Fruit fly (Drosophila melanogaster) whole organism, embryonic: ENCODE results near the gene CG31897.

Experiments used
- BEAF-32 ChIP-seq: fragments of 200-800 bp; sonication (Bioruptor generic); optimal IDR thresholded peaks from 3 replicates; lab custom pipeline; 2017; ENCODE audit warnings: missing biosample characterization, missing genetic modification characterization, mild to moderate bottlenecking, moderate library complexity, missing genetic modification reagents
- C15 ChIP-seq: fragments of 200-800 bp; sonication (Bioruptor generic); IDR thresholded peaks from 3 replicates; pipeline ENCODE4 v1.3.6; 2022; ENCODE audit warnings: missing biosample characterization, missing genetic modification characterization
- CG11247 ChIP-seq: fragments of 200-800 bp; sonication (Bioruptor generic); IDR thresholded peaks from 2 replicates; pipeline ENCODE4 v1.3.6; 2022; ENCODE audit warnings: missing biosample characterization, missing genetic modification characterization
- CG11560 ChIP-seq: fragments of 200-800 bp; sonication (Bioruptor generic); IDR thresholded peaks from 3 replicates; pipeline ENCODE4 v1.3.6; 2022; ENCODE audit warnings: missing biosample characterization, missing genetic modification characterization
- CG12219 ChIP-seq: fragments of 200-800 bp; sonication (Bioruptor generic); optimal IDR thresholded peaks from 3 replicates; lab custom pipeline; 2018; ENCODE audit warnings: missing biosample characterization, mild to moderate bottlenecking, missing genetic modification characterization
- CG12942 ChIP-seq: fragments of 200-800 bp; sonication (Bioruptor generic); optimal IDR thresholded peaks from 3 replicates; lab custom pipeline; 2016; ENCODE audit warnings: missing biosample characterization, missing genetic modification characterization
- CG13123 ChIP-seq: fragments of 200-800 bp; sonication (Bioruptor generic); optimal IDR thresholded peaks from 2 replicates; lab custom pipeline; 2016; ENCODE audit warnings: missing biosample characterization, missing genetic modification characterization
- CG15269 ChIP-seq: fragments of 200-800 bp; sonication (Bioruptor generic); optimal IDR thresholded peaks from 2 replicates; lab custom pipeline; 2018; ENCODE audit warnings: missing biosample characterization, mild to moderate bottlenecking, missing genetic modification characterization, moderate library complexity
- CG15601 ChIP-seq: fragments of 200-800 bp; sonication (Bioruptor generic); optimal IDR thresholded peaks from 3 replicates; lab custom pipeline; 2019; ENCODE audit warnings: missing biosample characterization, mild to moderate bottlenecking, missing genetic modification characterization, moderate library complexity
- CG16779 ChIP-seq: fragments of 200-800 bp; sonication (Bioruptor generic); IDR thresholded peaks from 2 replicates; pipeline ENCODE4 v1.3.6; 2022; ENCODE audit warnings: missing biosample characterization, missing genetic modification characterization
- CG17328 ChIP-seq: fragments of 200-800 bp; sonication (Bioruptor generic); IDR thresholded peaks from 2 replicates; pipeline ENCODE4 v1.3.6; 2022; ENCODE audit warnings: missing biosample characterization, missing genetic modification characterization
- CG2129 ChIP-seq: fragments of 200-800 bp; sonication (Bioruptor generic); IDR thresholded peaks from 2 replicates; pipeline ENCODE4 v1.3.6; 2022; ENCODE audit warnings: missing biosample characterization, missing genetic modification characterization; ENCODE audit not compliant: partially characterized antibody
- CG32767 ChIP-seq: fragments of 200-800 bp; sonication (Bioruptor generic); IDR thresholded peaks from 2 replicates; pipeline ENCODE4 v1.3.6; 2022; ENCODE audit warnings: missing biosample characterization, missing genetic modification characterization
- CG34224 ChIP-seq: fragments of 200-800 bp; sonication (Bioruptor generic); IDR thresholded peaks from 3 replicates; pipeline ENCODE4 v1.3.6; 2022; ENCODE audit warnings: missing biosample characterization, missing genetic modification characterization; ENCODE audit not compliant: partially characterized antibody
- CG4730 ChIP-seq: fragments of 200-800 bp; sonication (Bioruptor generic); IDR thresholded peaks from 2 replicates; pipeline ENCODE4 v1.3.6; 2022; ENCODE audit warnings: missing biosample characterization, missing genetic modification characterization
- CG6254 ChIP-seq: fragments of 200-800 bp; sonication (Bioruptor generic); optimal IDR thresholded peaks from 3 replicates; lab custom pipeline; 2017; ENCODE audit warnings: mild to moderate bottlenecking, missing biosample characterization, missing genetic modification reagents, missing genetic modification characterization
- CG6791 ChIP-seq: fragments of 200-800 bp; sonication (Bioruptor generic); IDR thresholded peaks from 3 replicates; pipeline ENCODE4 v1.3.6; 2022; ENCODE audit warnings: missing biosample characterization, missing genetic modification characterization; ENCODE audit not compliant: partially characterized antibody
- CG7745 ChIP-seq: fragments of 200-800 bp; sonication (Bioruptor generic); optimal IDR thresholded peaks from 2 replicates; lab custom pipeline; 2018; ENCODE audit warnings: missing biosample characterization, mild to moderate bottlenecking, missing genetic modification characterization, moderate library complexity
- CG7839 ChIP-seq: fragments of 200-800 bp; sonication (Bioruptor generic); optimal IDR thresholded peaks from 3 replicates; lab custom pipeline; 2018; ENCODE audit warnings: missing biosample characterization, mild to moderate bottlenecking, missing genetic modification characterization, moderate library complexity
- CG7987 ChIP-seq: fragments of 200-800 bp; sonication (Bioruptor generic); optimal IDR thresholded peaks from 2 replicates; lab custom pipeline; 2018; ENCODE audit warnings: missing biosample characterization, mild to moderate bottlenecking, missing genetic modification characterization, moderate library complexity
- CG8359 ChIP-seq: fragments of 200-800 bp; sonication (Bioruptor generic); optimal IDR thresholded peaks from 2 replicates; lab custom pipeline; 2017; ENCODE audit warnings: missing biosample characterization, mild to moderate bottlenecking, missing genetic modification characterization, borderline replicate concordance
- CG9215 ChIP-seq: fragments of 200-800 bp; sonication (Bioruptor generic); IDR thresholded peaks from 2 replicates; pipeline ENCODE4 v1.3.6; 2022; ENCODE audit warnings: missing biosample characterization, missing genetic modification characterization
- Dad ChIP-seq: fragments of 200-800 bp; sonication (Bioruptor generic); optimal IDR thresholded peaks from 3 replicates; lab custom pipeline; 2016; ENCODE audit warnings: missing biosample characterization, missing genetic modification characterization
- ERR ChIP-seq: fragments of 200-800 bp; sonication (Bioruptor generic); optimal IDR thresholded peaks from 2 replicates; lab custom pipeline; 2016; ENCODE audit warnings: missing biosample characterization, missing genetic modification characterization
- Fer3 ChIP-seq: fragments of 200-800 bp; sonication (Bioruptor generic); optimal IDR thresholded peaks from 2 replicates; lab custom pipeline; 2018; ENCODE audit warnings: missing biosample characterization, mild to moderate bottlenecking, missing genetic modification characterization, moderate library complexity
- Gug ChIP-seq: fragments of 200-800 bp; sonication (Bioruptor generic); IDR thresholded peaks from 4 replicates; pipeline ENCODE4 v1.3.6; 2022; ENCODE audit warnings: missing biosample characterization, missing genetic modification characterization
- H15 ChIP-seq: fragments of 200-800 bp; sonication (Bioruptor generic); IDR thresholded peaks from 3 replicates; pipeline ENCODE4 v1.3.6; 2022; ENCODE audit warnings: missing biosample characterization, missing genetic modification characterization
- HLHmδ ChIP-seq: fragments of 200-800 bp; sonication (Bioruptor generic); optimal IDR thresholded peaks from 2 replicates; lab custom pipeline; 2018; ENCODE audit warnings: missing biosample characterization, mild to moderate bottlenecking, missing genetic modification characterization, moderate library complexity
- Hr51 ChIP-seq, 2 experiments: fragments of 200-800 bp; sonication (Bioruptor generic); optimal IDR thresholded peaks; 2 replicates in 1 of 2; 3 replicates in 1 of 2; lab custom pipeline; 2016 to 2018; ENCODE audit warnings: missing biosample characterization in 2 of 2, missing genetic modification characterization in 2 of 2, mild to moderate bottlenecking in 1 of 2, moderate library complexity in 1 of 2
- MBD-R2 ChIP-seq: fragments of 200-800 bp; sonication (Bioruptor generic); IDR thresholded peaks from 2 replicates; pipeline ENCODE4 v1.3.6; 2022; ENCODE audit warnings: missing biosample characterization, missing genetic modification characterization
- MESR4 ChIP-seq: fragments of 200-800 bp; sonication (Bioruptor generic); optimal IDR thresholded peaks from 2 replicates; lab custom pipeline; 2018; ENCODE audit warnings: missing biosample characterization, mild to moderate bottlenecking, missing genetic modification characterization, moderate library complexity
- NFAT ChIP-seq: fragments of 200-800 bp; sonication (Bioruptor generic); IDR thresholded peaks from 2 replicates; pipeline ENCODE4 v1.3.6; 2022; ENCODE audit warnings: missing biosample characterization, missing genetic modification characterization
- NK7.1 ChIP-seq: fragments of 200-800 bp; sonication (Bioruptor generic); optimal IDR thresholded peaks from 3 replicates; lab custom pipeline; 2016; ENCODE audit warnings: missing biosample characterization, missing genetic modification characterization
- NfI ChIP-seq: fragments of 200-800 bp; sonication (Bioruptor generic); optimal IDR thresholded peaks from 3 replicates; lab custom pipeline; 2018; ENCODE audit warnings: missing biosample characterization, mild to moderate bottlenecking, missing genetic modification characterization, moderate library complexity
- Pdp1 ChIP-seq, 2 experiments: fragments of 200-800 bp; sonication (Bioruptor generic); optimal IDR thresholded peaks; 3 replicates each; lab custom pipeline; 2016; ENCODE audit warnings: missing biosample characterization in 2 of 2, missing genetic modification characterization in 2 of 2, mild to moderate bottlenecking in 1 of 2, moderate library complexity in 1 of 2
- Side ChIP-seq: fragments of 200-800 bp; sonication (Bioruptor generic); optimal IDR thresholded peaks from 2 replicates; lab custom pipeline; 2016; ENCODE audit warnings: missing biosample characterization, missing genetic modification characterization
- Taf1 ChIP-seq: fragments of 200-800 bp; sonication (Bioruptor generic); IDR thresholded peaks from 2 replicates; pipeline ENCODE4 v1.3.6; 2022; ENCODE audit warnings: missing biosample characterization, missing genetic modification characterization
- YL-1 ChIP-seq: fragments of 200-800 bp; sonication (Bioruptor generic); optimal IDR thresholded peaks from 3 replicates; lab custom pipeline; 2017; ENCODE audit warnings: missing biosample characterization, mild to moderate bottlenecking, missing genetic modification characterization
- ara ChIP-seq: fragments of 200-800 bp; sonication (Bioruptor generic); IDR thresholded peaks from 2 replicates; pipeline ENCODE4 v1.3.6; 2022; ENCODE audit warnings: missing biosample characterization, missing genetic modification characterization
- bbx ChIP-seq: fragments of 200-800 bp; sonication (Bioruptor generic); IDR thresholded peaks from 2 replicates; pipeline ENCODE4 v1.3.6; 2022; ENCODE audit warnings: missing biosample characterization, missing genetic modification characterization; ENCODE audit not compliant: partially characterized antibody
- cad ChIP-seq: fragments of >200 bp; optimal IDR thresholded peaks from 2 replicates; lab custom pipeline; 2017; ENCODE audit warnings: missing biosample characterization, missing genetic modification characterization
- chinmo ChIP-seq: fragments of 200-800 bp; sonication (Bioruptor generic); IDR thresholded peaks from 4 replicates; pipeline ENCODE4 v1.3.6; 2022; ENCODE audit warnings: missing biosample characterization, missing genetic modification characterization; ENCODE audit not compliant: partially characterized antibody
- dpn ChIP-seq, 2 experiments: fragments of 200-800 bp; sonication (Bioruptor generic); optimal IDR thresholded peaks; 3 replicates each; lab custom pipeline; 2016; ENCODE audit warnings: missing biosample characterization in 2 of 2, missing genetic modification characterization in 2 of 2
- ems ChIP-seq: fragments of 200-800 bp; sonication (Bioruptor generic); optimal IDR thresholded peaks from 3 replicates; lab custom pipeline; 2016; ENCODE audit warnings: missing biosample characterization, missing genetic modification characterization
- gsb-n ChIP-seq: fragments of 200-800 bp; sonication (Bioruptor generic); optimal IDR thresholded peaks from 3 replicates; lab custom pipeline; 2018; ENCODE audit warnings: missing biosample characterization, mild to moderate bottlenecking, missing genetic modification characterization
- org-1 ChIP-seq: fragments of 200-800 bp; sonication (Bioruptor generic); optimal IDR thresholded peaks from 2 replicates; lab custom pipeline; 2017; ENCODE audit warnings: missing biosample characterization, missing genetic modification characterization
- phol ChIP-seq: fragments of 200-800 bp; sonication (Bioruptor generic); optimal IDR thresholded peaks from 3 replicates; lab custom pipeline; 2018; ENCODE audit warnings: missing biosample characterization, mild to moderate bottlenecking, missing genetic modification characterization, moderate library complexity
- sqz ChIP-seq: fragments of 200-800 bp; sonication (Bioruptor generic); optimal IDR thresholded peaks from 3 replicates; lab custom pipeline; 2018; ENCODE audit warnings: missing biosample characterization, mild to moderate bottlenecking, missing genetic modification characterization
- wdn ChIP-seq: fragments of 200-800 bp; sonication (Bioruptor generic); IDR thresholded peaks from 2 replicates; pipeline ENCODE4 v1.3.6; 2022; ENCODE audit warnings: missing biosample characterization, missing genetic modification characterization

The CG31897 gene

DNA sequence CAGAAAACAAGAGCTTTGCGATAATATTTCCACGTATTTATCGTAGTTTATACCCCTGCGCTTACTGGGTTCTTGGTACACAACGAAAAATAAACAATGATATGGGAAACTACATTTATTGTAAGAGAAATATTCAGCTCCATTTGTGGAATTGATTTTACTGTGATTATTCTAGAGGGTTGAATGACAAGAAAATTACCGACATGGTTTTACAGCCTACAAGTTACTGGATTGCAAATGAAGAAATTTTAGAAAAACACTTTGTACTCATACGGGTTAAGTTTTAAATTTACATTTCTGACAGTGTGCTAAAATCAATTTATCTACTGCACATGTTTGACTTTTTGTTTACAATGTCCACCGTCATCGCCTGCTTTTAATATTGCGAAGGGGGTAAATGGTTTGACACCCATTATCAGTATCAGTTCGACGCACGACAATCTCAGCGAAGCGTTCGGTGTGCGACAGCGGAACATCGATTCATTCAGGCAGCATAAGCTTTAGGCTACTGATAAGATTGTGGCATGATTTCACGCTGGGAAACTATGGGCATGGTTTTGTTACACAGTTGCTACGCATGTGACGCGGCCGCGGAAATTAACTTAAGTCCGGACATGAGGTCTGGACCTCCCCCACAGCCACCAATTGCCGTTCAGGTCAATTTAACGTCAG lies 19.7 kb downstream of the CG31897 start (continued):
- peak; percentile 42 for TF ChIP-seq phol (tag; lab: Kevin White, UChicago)
- TF ChIP-seq gsb-n (tag; lab: Kevin White, UChicago): no peak
- TF ChIP-seq CG12219 (GFP tag; lab: Kevin White, UChicago): no peak
- TF ChIP-seq YL-1: no peak
- TF ChIP-seq CG17328: 0 out of 2 replicates have a peak, but pooled peaks have one; percentile 17
- TF ChIP-seq ara: no peak
- TF ChIP-seq CG9215 (GFP tag; lab: Robert Waterston, UW): no peak
- peak in 1 of 2 experiments; percentile 39 for TF ChIP-seq Pdp1 (GFP tag; optimal IDR thresholded peaks at IDR 0.05; lab: Kevin White, UChicago)
- TF ChIP-seq CG7745 (tag; lab: Kevin White, UChicago): no peak
- TF ChIP-seq bbx (GFP tag; lab: Robert Waterston, UW): no peak
- no peak for TF ChIP-seq CG7987 (GFP tag; lab: Kevin White, UChicago)
- TF ChIP-seq CG32767 (GFP tag; lab: Robert Waterston, UW): no peak
- TF ChIP-seq cad (GFP tag; lab: Kevin White, UChicago): no peak
- no peak for TF ChIP-seq MESR4 (GFP tag; lab: Kevin White, UChicago)
- no peak for TF ChIP-seq NK7.1
- TF ChIP-seq CG6791 (GFP tag; lab: Robert Waterston, UW): no peak
- no peak for TF ChIP-seq CG11560 (tag; lab: Robert Waterston, UW)
- peak; percentile 27 for TF ChIP-seq CG15269 (tag; lab: Kevin White, UChicago)
- TF ChIP-seq NfI (GFP tag; lab: Kevin White, UChicago): peak; percentile 8
- no peak for TF ChIP-seq ems (GFP tag; lab: Kevin White, UChicago)
- no peak for TF ChIP-seq sqz (GFP tag; lab: Kevin White, UChicago)
- no peak for TF ChIP-seq HLHmδ (GFP tag; lab: Kevin White, UChicago)
- no peak for TF ChIP-seq Gug
- peak; percentile 5 for TF ChIP-seq Side (GFP tag; lab: Kevin White, UChicago)
- no peak for TF ChIP-seq BEAF-32 (GFP tag; lab: Kevin White, UChicago)
- TF ChIP-seq CG7839 (tag; lab: Kevin White, UChicago): peak; percentile 47
- TF ChIP-seq C15 (GFP tag; lab: Robert Waterston, UW): no peak
- no peak for TF ChIP-seq CG4730 (GFP tag; lab: Robert Waterston, UW)
- peak; percentile 16 for TF ChIP-seq CG8359 (GFP tag; lab: Kevin White, UChicago)
- peak; percentile 40 for TF ChIP-seq org-1 (GFP tag; lab: Kevin White, UChicago)
- peak; percentile 14 to 25 for TF ChIP-seq dpn (GFP tag; optimal IDR thresholded peaks at IDR 0.05; lab: Kevin White, UChicago)
- peak in 1 of 2 experiments; percentile 18 for TF ChIP-seq Hr51 (GFP tag; optimal IDR thresholded peaks at IDR 0.05; lab: Kevin White, UChicago)
- no peak for TF ChIP-seq CG6254 (GFP tag; lab: Kevin White, UChicago)
- TF ChIP-seq CG12942 (GFP tag; lab: Kevin White, UChicago): no peak
- no peak for TF ChIP-seq Dad (GFP tag; lab: Kevin White, UChicago)
- TF ChIP-seq MBD-R2: no peak
- TF ChIP-seq H15 (GFP tag; lab: Robert Waterston, UW): no peak
- no peak for TF ChIP-seq NFAT (GFP tag; lab: Robert Waterston, UW)
- TF ChIP-seq CG2129 (GFP tag; lab: Robert Waterston, UW): no peak
- TF ChIP-seq ERR (GFP tag; lab: Kevin White, UChicago): no peak
- TF ChIP-seq CG34224: no peak
- no peak for TF ChIP-seq CG13123 (GFP tag; lab: Kevin White, UChicago)
- no peak for TF ChIP-seq CG16779 (GFP tag; lab: Robert Waterston, UW)
- no peak for TF ChIP-seq wdn (GFP tag; lab: Robert Waterston, UW)
- no peak for TF ChIP-seq CG15601
- TF ChIP-seq Taf1 (GFP tag; lab: Robert Waterston, UW): no peak
- TF ChIP-seq chinmo: peak; percentile 71; the same call in 1 of the 4 replicates
- peak; percentile 35 for TF ChIP-seq Fer3
- no peak for TF ChIP-seq CG11247 (GFP tag; lab: Robert Waterston, UW)
